Worm (Caenorhabditis elegans) whole organism, L1 larva: Measurements from ENCODE around the gene sfxn-1.2.
A peak's percentile ranks its signal among the peaks of the same experiment; 100 is the strongest.

Source experiments
- C16A3.4 ChIP-seq: fragments of 150-350 bp; optimal IDR thresholded peaks from 2 replicates; lab custom pipeline; 2014; ENCODE audit warnings: missing biosample characterization, missing genetic modification characterization
- C34B4.2 ChIP-seq: sonication (generic microtip); optimal IDR thresholded peaks from 2 replicates; lab custom pipeline; 2017; ENCODE audit warnings: mild to moderate bottlenecking, missing genetic modification characterization, missing compliant biosample characterization
- alr-1 ChIP-seq: fragments of 200-800 bp; sonication (Bioruptor generic); optimal IDR thresholded peaks from 2 replicates; lab custom pipeline; 2018; ENCODE audit warnings: borderline replicate concordance, mild to moderate bottlenecking, missing genetic modification characterization, missing compliant biosample characterization
- aly-2 ChIP-seq: fragments of 150-350 bp; optimal IDR thresholded peaks from 2 replicates; lab custom pipeline; 2014; ENCODE audit warnings: missing biosample characterization, missing genetic modification characterization
- ama-1 ChIP-seq: fragments of 150-350 bp; optimal IDR thresholded peaks from 2 replicates; lab custom pipeline; 2014
- ceh-8 ChIP-seq: fragments of 200-800 bp; sonication (Bioruptor generic); optimal IDR thresholded peaks from 2 replicates; lab custom pipeline; 2018; ENCODE audit warnings: mild to moderate bottlenecking, missing genetic modification characterization, moderate library complexity, missing compliant biosample characterization
- ceh-82 ChIP-seq, 3 experiments: fragments of 150-350 bp in 1 of 3; sonication (generic microtip) in 2 of 3; optimal IDR thresholded peaks; 2 replicates each; lab custom pipeline; 2014 to 2017; ENCODE audit warnings: missing biosample characterization in 3 of 3, missing genetic modification characterization in 3 of 3
- ceh-90 ChIP-seq: sonication (generic microtip); optimal IDR thresholded peaks from 2 replicates; lab custom pipeline; 2016; ENCODE audit warnings: missing genetic modification characterization, missing compliant biosample characterization
- ces-1 ChIP-seq: fragments of 150-350 bp; optimal IDR thresholded peaks from 2 replicates; lab custom pipeline; 2014; ENCODE audit warnings: missing biosample characterization, missing genetic modification reagents, missing genetic modification characterization
- dpl-1 ChIP-seq, 3 experiments: fragments of 150-350 bp in 2 of 3; sonication (generic microtip) in 1 of 3; optimal IDR thresholded peaks; 2 replicates each; lab custom pipeline; 2014 to 2017; ENCODE audit warnings: missing biosample characterization in 3 of 3, missing genetic modification characterization in 3 of 3, missing genetic modification reagents in 3 of 3
- egl-13 ChIP-seq: sonication (generic microtip); optimal IDR thresholded peaks from 2 replicates; lab custom pipeline; 2016; ENCODE audit warnings: missing genotype, missing genetic modification reagents, missing genetic modification characterization, missing compliant biosample characterization
- ets-5 ChIP-seq: fragments of 200-800 bp; sonication (Bioruptor generic); IDR thresholded peaks from 2 replicates; pipeline ENCODE4 v1.3.6; 2022; ENCODE audit warnings: missing genetic modification characterization, missing compliant biosample characterization
- fkh-10 ChIP-seq: sonication (generic microtip); optimal IDR thresholded peaks from 2 replicates; lab custom pipeline; 2017; ENCODE audit warnings: missing biosample characterization, missing genetic modification reagents, missing genetic modification characterization
- fkh-8 ChIP-seq: sonication (generic microtip); optimal IDR thresholded peaks from 2 replicates; lab custom pipeline; 2016; ENCODE audit warnings: mild to moderate bottlenecking, missing genetic modification characterization, missing compliant biosample characterization
- grh-1 ChIP-seq: fragments of 200-800 bp; sonication (Bioruptor generic); IDR thresholded peaks from 2 replicates; pipeline ENCODE4 v1.3.6; 2022; ENCODE audit warnings: missing genetic modification reagents, missing genetic modification characterization, missing compliant biosample characterization
- hlh-17 ChIP-seq: fragments of 200-800 bp; sonication (Bioruptor generic); optimal IDR thresholded peaks from 2 replicates; lab custom pipeline; 2018; ENCODE audit warnings: missing genetic modification characterization, mild to moderate bottlenecking, missing compliant biosample characterization, moderate library complexity, borderline replicate concordance
- hpl-2 ChIP-seq: fragments of 150-350 bp; optimal IDR thresholded peaks from 2 replicates; lab custom pipeline; 2014; ENCODE audit warnings: missing biosample characterization, missing genetic modification reagents, missing genetic modification characterization
- irx-1 ChIP-seq: sonication (generic microtip); optimal IDR thresholded peaks from 2 replicates; lab custom pipeline; 2016; ENCODE audit warnings: missing genetic modification characterization, missing compliant biosample characterization
- isw-1 ChIP-seq: fragments of 200-800 bp; sonication (Bioruptor generic); IDR thresholded peaks from 2 replicates; pipeline ENCODE4 v1.3.6; 2022; ENCODE audit warnings: missing genetic modification characterization, missing compliant biosample characterization
- jun-1 ChIP-seq: fragments of 150-350 bp; optimal IDR thresholded peaks from 2 replicates; lab custom pipeline; 2014; ENCODE audit warnings: missing biosample characterization, missing genetic modification reagents, missing genetic modification characterization
- lin-13 ChIP-seq: fragments of 150-350 bp; optimal IDR thresholded peaks from 2 replicates; lab custom pipeline; 2014; ENCODE audit warnings: missing biosample characterization, missing genetic modification reagents, missing genetic modification characterization
- lin-14 ChIP-seq: fragments of 200-800 bp; sonication (Bioruptor generic); optimal IDR thresholded peaks from 2 replicates; lab custom pipeline; 2018; ENCODE audit warnings: mild to moderate bottlenecking, missing genetic modification characterization, moderate library complexity, missing compliant biosample characterization
- lin-35 ChIP-seq, 2 experiments: fragments of 150-350 bp; optimal IDR thresholded peaks; 2 replicates each; lab custom pipeline; 2014; ENCODE audit warnings: missing biosample characterization in 2 of 2, missing genetic modification characterization in 2 of 2, missing genetic modification reagents in 2 of 2
- lin-39 ChIP-seq: fragments of 150-350 bp; optimal IDR thresholded peaks from 2 replicates; lab custom pipeline; 2014; ENCODE audit warnings: missing biosample characterization, missing genetic modification reagents, missing genetic modification characterization
- lir-3 ChIP-seq: sonication (generic microtip); optimal IDR thresholded peaks from 2 replicates; lab custom pipeline; 2016; ENCODE audit warnings: mild to moderate bottlenecking, missing genetic modification characterization, moderate library complexity, missing compliant biosample characterization; ENCODE audit not compliant: poor library complexity
- mab-9 ChIP-seq: fragments of 200-800 bp; sonication (Bioruptor generic); IDR thresholded peaks from 2 replicates; pipeline ENCODE4 v1.3.6; 2022; ENCODE audit warnings: missing genetic modification reagents, missing genetic modification characterization, missing compliant biosample characterization
- mdl-1 ChIP-seq, 2 experiments: fragments of 150-350 bp; optimal IDR thresholded peaks; 2 replicates each; lab custom pipeline; 2014 to 2017; ENCODE audit warnings: missing biosample characterization in 2 of 2, missing genetic modification characterization in 2 of 2, inconsistent platforms in 1 of 2
- mef-2 ChIP-seq: fragments of 150-350 bp; optimal IDR thresholded peaks from 2 replicates; lab custom pipeline; 2014; ENCODE audit warnings: missing biosample characterization, missing genetic modification characterization
- mep-1 ChIP-seq: fragments of 150-350 bp; optimal IDR thresholded peaks from 2 replicates; lab custom pipeline; 2014; ENCODE audit warnings: missing biosample characterization, missing genetic modification characterization
- nhr-19 ChIP-seq: fragments of 200-800 bp; sonication (Bioruptor generic); conservative IDR thresholded peaks from 2 replicates; pipeline ENCODE4 v1.3.6; 2022; ENCODE audit warnings: missing genetic modification characterization, missing compliant biosample characterization
- nhr-20 ChIP-seq: sonication (generic microtip); optimal IDR thresholded peaks from 2 replicates; lab custom pipeline; 2016; ENCODE audit warnings: mild to moderate bottlenecking, missing genetic modification characterization, missing compliant biosample characterization
- nhr-237 ChIP-seq: fragments of 150-350 bp; optimal IDR thresholded peaks from 2 replicates; lab custom pipeline; 2014; ENCODE audit warnings: missing biosample characterization, missing genetic modification characterization
- nhr-28 ChIP-seq: fragments of 150-350 bp; optimal IDR thresholded peaks from 2 replicates; lab custom pipeline; 2014; ENCODE audit warnings: missing biosample characterization, missing genetic modification characterization
- nhr-71 ChIP-seq: sonication (generic microtip); optimal IDR thresholded peaks from 2 replicates; lab custom pipeline; 2016; ENCODE audit warnings: mild to moderate bottlenecking, missing genetic modification characterization, moderate library complexity, missing compliant biosample characterization
- nhr-76 ChIP-seq: sonication (generic microtip); optimal IDR thresholded peaks from 2 replicates; lab custom pipeline; 2017; ENCODE audit warnings: missing biosample characterization, missing genetic modification characterization
- nhr-77 ChIP-seq: fragments of 150-350 bp; optimal IDR thresholded peaks from 2 replicates; lab custom pipeline; 2014; ENCODE audit warnings: missing biosample characterization, missing genetic modification characterization
- nhr-84 ChIP-seq: sonication (generic microtip); optimal IDR thresholded peaks from 2 replicates; lab custom pipeline; 2017; ENCODE audit warnings: missing biosample characterization, missing genetic modification characterization
- nhr-90 ChIP-seq: sonication (generic microtip); optimal IDR thresholded peaks from 2 replicates; lab custom pipeline; 2016; ENCODE audit warnings: mild to moderate bottlenecking, missing genetic modification characterization, missing compliant biosample characterization; ENCODE audit not compliant: poor library complexity
- pag-3 ChIP-seq: sonication (generic microtip); optimal IDR thresholded peaks from 2 replicates; lab custom pipeline; 2017; ENCODE audit warnings: missing genetic modification characterization, mild to moderate bottlenecking, missing compliant biosample characterization, antibody characterized with exemption, borderline replicate concordance; ENCODE audit not compliant: insufficient read depth
- pax-3 ChIP-seq: fragments of 200-800 bp; sonication (Bioruptor generic); optimal IDR thresholded peaks from 2 replicates; lab custom pipeline; 2018; ENCODE audit warnings: mild to moderate bottlenecking, missing genetic modification characterization, moderate library complexity, missing compliant biosample characterization
- rnt-1 ChIP-seq: sonication (generic microtip); optimal IDR thresholded peaks from 2 replicates; lab custom pipeline; 2016; ENCODE audit warnings: mild to moderate bottlenecking, missing genetic modification characterization, moderate library complexity, missing compliant biosample characterization
- snpc-4 ChIP-seq: fragments of 150-350 bp; optimal IDR thresholded peaks from 2 replicates; lab custom pipeline; 2014; ENCODE audit warnings: missing biosample characterization, missing genetic modification characterization
- snu-23 ChIP-seq: sonication (generic microtip); optimal IDR thresholded peaks from 2 replicates; lab custom pipeline; 2016; ENCODE audit warnings: missing genetic modification characterization, missing compliant biosample characterization
- sox-4 ChIP-seq: sonication (generic microtip); optimal IDR thresholded peaks from 2 replicates; lab custom pipeline; 2016; ENCODE audit warnings: missing genetic modification characterization, missing compliant biosample characterization
- sptf-1 ChIP-seq: fragments of 150-350 bp; optimal IDR thresholded peaks from 2 replicates; lab custom pipeline; 2014; ENCODE audit warnings: missing biosample characterization, missing genetic modification characterization
- tlp-1 ChIP-seq: fragments of 150-350 bp; optimal IDR thresholded peaks from 2 replicates; lab custom pipeline; 2014; ENCODE audit warnings: missing biosample characterization, missing genetic modification characterization
- unc-130 ChIP-seq: fragments of 150-350 bp; optimal IDR thresholded peaks from 2 replicates; lab custom pipeline; 2017; ENCODE audit warnings: missing biosample characterization, missing genetic modification characterization, inconsistent platforms
- unc-62 ChIP-seq: fragments of 150-350 bp; optimal IDR thresholded peaks from 2 replicates; lab custom pipeline; 2014; ENCODE audit warnings: missing biosample characterization, missing genetic modification reagents, missing genetic modification characterization
- unc-86 ChIP-seq: sonication (generic microtip); optimal IDR thresholded peaks from 2 replicates; lab custom pipeline; 2016; ENCODE audit warnings: missing genetic modification characterization, missing compliant biosample characterization
- vab-15 ChIP-seq: sonication (generic microtip); optimal IDR thresholded peaks from 2 replicates; lab custom pipeline; 2017; ENCODE audit warnings: missing genotype, mild to moderate bottlenecking, missing genetic modification characterization, missing compliant biosample characterization
- xbp-1 ChIP-seq: sonication (generic microtip); optimal IDR thresholded peaks from 2 replicates; lab custom pipeline; 2016; ENCODE audit warnings: missing genetic modification characterization, missing compliant biosample characterization
- zip-4 ChIP-seq: fragments of 200-800 bp; sonication (Bioruptor generic); optimal IDR thresholded peaks from 2 replicates; lab custom pipeline; 2018; ENCODE audit warnings: mild to moderate bottlenecking, missing genetic modification characterization, moderate library complexity, missing compliant biosample characterization
- ztf-4 ChIP-seq: fragments of 150-350 bp; optimal IDR thresholded peaks from 2 replicates; lab custom pipeline; 2014; ENCODE audit warnings: missing biosample characterization, missing genetic modification characterization

Gene sfxn-1.2

DNA sequence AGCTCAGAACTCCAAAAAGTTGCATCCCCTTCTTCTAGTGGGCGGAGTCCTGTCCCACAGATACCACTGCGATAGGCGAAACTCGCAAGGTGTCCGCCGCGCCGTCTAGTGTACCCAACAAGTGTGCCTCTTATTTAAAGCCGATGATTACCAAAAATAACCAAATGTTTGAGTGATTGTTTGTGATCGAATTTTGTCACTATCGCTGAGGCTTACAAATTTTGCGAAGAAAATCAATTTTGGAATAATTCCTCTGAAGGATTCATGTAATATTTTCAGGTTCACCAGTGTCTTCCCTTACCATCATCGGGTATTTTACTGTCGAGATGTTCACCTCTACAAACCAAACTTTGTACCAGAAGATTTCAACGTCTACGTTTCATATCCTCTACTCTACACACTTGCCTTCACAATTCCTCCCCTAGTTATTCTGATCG, 38.2 kb downstream of the sfxn-1.2 start (continued):
- TF ChIP-seq fkh-10 = peak; percentile 53
- TF ChIP-seq sox-4 (tag; lab: Kevin White, UChicago) = no peak
- TF ChIP-seq fkh-8 (tag; lab: Kevin White, UChicago) = peak; percentile 58
- peak; percentile 57 to 81 (median 72) for TF ChIP-seq ceh-82 (tag; optimal IDR thresholded peaks at IDR 0.05; lab: Kevin White, UChicago)
- no peak for TF ChIP-seq alr-1
- TF ChIP-seq ama-1 (lab: Kevin White, UChicago) = peak; percentile 96
- TF ChIP-seq nhr-90 (tag; lab: Kevin White, UChicago) = peak; percentile 91
- no peak for TF ChIP-seq mef-2 (tag; lab: Kevin White, UChicago)
- TF ChIP-seq nhr-20 (tag; lab: Kevin White, UChicago) = peak; percentile 77
- TF ChIP-seq jun-1 (tag; lab: Kevin White, UChicago) = peak; percentile 40
- no peak for TF ChIP-seq tlp-1 (tag; lab: Kevin White, UChicago)
- TF ChIP-seq hpl-2 = peak; percentile 73
- no peak for TF ChIP-seq ces-1 (GFP tag; lab: Kevin White, UChicago)
- TF ChIP-seq ets-5 (GFP tag; lab: Robert Waterston, UW) = no peak
- peak; percentile 50 for TF ChIP-seq unc-86
- no peak for TF ChIP-seq vab-15 (tag; lab: Kevin White, UChicago)
- TF ChIP-seq C34B4.2 = no peak
- TF ChIP-seq rnt-1 = peak; percentile 93
- no peak for TF ChIP-seq hlh-17 (GFP tag; lab: Kevin White, UChicago)
- peak; percentile 81 for TF ChIP-seq lin-14 (GFP tag; lab: Kevin White, UChicago)
- no peak for TF ChIP-seq ceh-8 (GFP tag; lab: Kevin White, UChicago)
- no peak for TF ChIP-seq lir-3 (tag; lab: Kevin White, UChicago)
- TF ChIP-seq pax-3 (tag; lab: Kevin White, UChicago) = peak; percentile 20
- peak; percentile 52 for TF ChIP-seq lin-13 (GFP tag; lab: Kevin White, UChicago)
- TF ChIP-seq aly-2 = peak; percentile 76
- peak; percentile 69 for TF ChIP-seq grh-1 (GFP tag; lab: Robert Waterston, UW)
- peak; percentile 31; the same call in 1 of the 2 replicates for TF ChIP-seq isw-1 (GFP tag; lab: Robert Waterston, UW)
- peak; percentile 68 for TF ChIP-seq irx-1 (tag; lab: Kevin White, UChicago)
- TF ChIP-seq nhr-71 (tag; lab: Kevin White, UChicago) = peak; percentile 88
- TF ChIP-seq nhr-237 = peak; percentile 23
- no peak for TF ChIP-seq C16A3.4 (tag; lab: Kevin White, UChicago)
- peak; percentile 45 for TF ChIP-seq zip-4 (GFP tag; lab: Kevin White, UChicago)
- peak; percentile 72 for TF ChIP-seq xbp-1 (tag; lab: Kevin White, UChicago)
- no peak for TF ChIP-seq nhr-84 (tag; lab: Kevin White, UChicago)
- TF ChIP-seq lin-39 (tag; lab: Kevin White, UChicago) = peak; percentile 49
- peak; percentile 16 for TF ChIP-seq ztf-4 (tag; lab: Kevin White, UChicago)
- no peak for TF ChIP-seq nhr-76 (tag; lab: Kevin White, UChicago)
- TF ChIP-seq nhr-28 (tag; lab: Kevin White, UChicago) = no peak
- TF ChIP-seq pag-3 (tag; lab: Kevin White, UChicago) = no peak
- peak; percentile 22 for TF ChIP-seq unc-130
- TF ChIP-seq mdl-1 (tag; optimal IDR thresholded peaks at IDR 0.05; lab: Kevin White, UChicago) = peak in 1 of 2 experiments; percentile 53
- TF ChIP-seq mep-1 (tag; lab: Kevin White, UChicago) = peak; percentile 27
- TF ChIP-seq lin-35 (GFP tag; optimal IDR thresholded peaks at IDR 0.05; lab: Kevin White, UChicago) = peak; percentile 47 to 73
- TF ChIP-seq snpc-4 = peak; percentile 99
- TF ChIP-seq snu-23 (GFP tag; lab: Kevin White, UChicago) = peak; percentile 82
- peak; percentile 77 for TF ChIP-seq nhr-77 (tag; lab: Kevin White, UChicago)
- no peak for TF ChIP-seq mab-9 (GFP tag; lab: Robert Waterston, UW)
- no peak for TF ChIP-seq ceh-90 (tag; lab: Kevin White, UChicago)
- TF ChIP-seq dpl-1 (GFP tag; optimal IDR thresholded peaks at IDR 0.05; lab: Kevin White, UChicago) = peak; percentile 13 to 62 (median 54)
- peak; percentile 47 for TF ChIP-seq egl-13 (tag; lab: Kevin White, UChicago)
- no peak for TF ChIP-seq unc-62 (GFP tag; lab: Kevin White, UChicago)
- TF ChIP-seq sptf-1 (tag; lab: Kevin White, UChicago) = no peak
- TF ChIP-seq nhr-19 (GFP tag; lab: Robert Waterston, UW) = peak; percentile 88
